Worm (Caenorhabditis elegans): ENCODE measurements around the gene C36C5.4.

DNA sequence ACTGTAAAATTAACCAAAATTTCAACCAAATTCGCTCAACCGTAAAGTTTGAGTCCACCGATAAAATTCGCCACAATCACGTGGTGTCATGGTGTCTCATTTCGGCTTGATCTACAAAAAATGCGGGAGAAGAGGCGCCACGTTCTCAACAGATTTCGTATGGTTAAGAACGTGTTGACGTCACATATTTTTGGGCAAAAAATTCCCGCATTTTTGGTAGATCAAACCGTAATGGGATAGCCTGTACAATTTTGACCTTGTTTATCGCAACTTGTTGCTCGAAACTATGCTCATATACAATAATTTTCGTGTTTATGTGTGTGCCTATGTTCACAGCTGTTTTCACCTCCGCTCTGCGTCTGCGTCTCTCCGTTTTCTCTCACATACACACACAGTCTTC lies 42.6 kb downstream of the C36C5.4 start:
- TF ChIP-seq madf-5 (GFP tag; IDR thresholded peaks at IDR 0.05) (no peak), hlh-30 (tag; optimal IDR thresholded peaks at IDR 0.05; ENCODE audit: insufficient read depth) (no peak), ceh-28 (tag; optimal IDR thresholded peaks at IDR 0.05) (no peak), pha-4 (GFP tag; IDR thresholded peaks at IDR 0.05) (no peak), pha-4 (tag; optimal IDR thresholded peaks at IDR 0.05) (no peak), unc-130 (GFP tag; optimal IDR thresholded peaks at IDR 0.05) (no peak), nhr-77 (tag; optimal IDR thresholded peaks at IDR 0.05) (no peak), dmd-9 (GFP tag; IDR thresholded peaks at IDR 0.05) (no peak), dve-1 (tag; optimal IDR thresholded peaks at IDR 0.05; ENCODE audit: insufficient read depth) (no peak), fkh-10 (GFP tag; optimal IDR thresholded peaks at IDR 0.05) (no peak)

Measured in whole organism, L4 larva.